ENCODE assay signal across 3 worm cellular contexts in the genomic region with DNA sequence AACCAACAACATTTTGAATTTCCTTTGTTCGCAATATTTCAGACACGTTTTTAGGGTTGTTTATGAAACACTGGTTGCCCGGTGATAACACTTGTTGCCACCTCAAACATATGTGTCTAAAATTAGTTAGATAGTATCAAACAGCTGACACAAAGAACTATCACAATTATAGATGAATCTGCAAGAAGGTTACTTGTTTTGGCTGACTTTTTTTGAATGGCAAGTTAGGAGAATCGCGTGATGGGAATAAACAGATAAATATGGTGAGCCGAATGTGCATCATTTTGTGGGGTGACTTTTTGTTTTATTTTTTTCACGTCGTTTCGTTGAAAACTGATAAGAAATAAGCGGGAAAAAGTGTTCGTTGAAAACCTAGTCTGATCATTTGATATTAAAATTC.
TF ChIP-seq lines count a peak whose summit lies in the region.

No protein-coding gene starts in this region.

TF ChIP-seq in whole organism, L1 larva, 84 proteins besides CTCF, POLR2A, EP300 and RAD21 (continued from another document):
- no peak for TF ChIP-seq lin-13 (GFP tag; optimal IDR thresholded peaks at IDR 0.05; lab: Kevin White, UChicago)
- no peak for TF ChIP-seq C16A3.4 (tag; optimal IDR thresholded peaks at IDR 0.05; lab: Kevin White, UChicago)
- TF ChIP-seq lin-14 (GFP tag; optimal IDR thresholded peaks at IDR 0.05; lab: Kevin White, UChicago), result no peak
- no peak for TF ChIP-seq rnt-1 (tag; optimal IDR thresholded peaks at IDR 0.05; lab: Kevin White, UChicago)
- no peak for TF ChIP-seq Y116A8C.19 (tag; optimal IDR thresholded peaks at IDR 0.05; lab: Kevin White, UChicago; ENCODE audit: borderline replicate concordance)
- TF ChIP-seq ets-5 (GFP tag; IDR thresholded peaks at IDR 0.05; lab: Robert Waterston, UW), result no peak
- no peak for TF ChIP-seq unc-130 (tag; optimal IDR thresholded peaks at IDR 0.05; lab: Kevin White, UChicago)
- no peak for TF ChIP-seq fkh-10 (GFP tag; optimal IDR thresholded peaks at IDR 0.05; lab: Kevin White, UChicago)
- TF ChIP-seq unc-98 (GFP tag; IDR thresholded peaks at IDR 0.05; lab: Robert Waterston, UW), result no peak
- no peak for TF ChIP-seq efl-1 (optimal IDR thresholded peaks at IDR 0.05; lab: Kevin White, UChicago)
- TF ChIP-seq efl-1 (GFP tag; optimal IDR thresholded peaks at IDR 0.05 in 1 of 2; lab: Kevin White, UChicago), result peak in 1 of 2 experiments; percentile 78
- TF ChIP-seq grh-1 (GFP tag; IDR thresholded peaks at IDR 0.05; lab: Robert Waterston, UW), result no peak
- TF ChIP-seq elt-2 (tag; optimal IDR thresholded peaks at IDR 0.05; lab: Kevin White, UChicago), result peak; percentile 74
- no peak for TF ChIP-seq lir-3 (tag; optimal IDR thresholded peaks at IDR 0.05; lab: Kevin White, UChicago; ENCODE audit: poor library complexity)
- peak; percentile 49 for TF ChIP-seq nhr-19 (GFP tag; conservative IDR thresholded peaks at IDR 0.05; lab: Robert Waterston, UW)
- TF ChIP-seq F16B12.6 (tag; optimal IDR thresholded peaks at IDR 0.05; lab: Kevin White, UChicago), result no peak
- no peak for TF ChIP-seq tbx-2 (tag; optimal IDR thresholded peaks at IDR 0.05; lab: Kevin White, UChicago)
- no peak for TF ChIP-seq fkh-4 (tag; optimal IDR thresholded peaks at IDR 0.05; lab: Kevin White, UChicago; ENCODE audit: borderline replicate concordance)
- TF ChIP-seq sup-37 (GFP tag; optimal IDR thresholded peaks at IDR 0.05; lab: Kevin White, UChicago), result no peak
- TF ChIP-seq C34B4.2 (tag; optimal IDR thresholded peaks at IDR 0.05; lab: Kevin White, UChicago), result no peak

TF ChIP-seq in whole organism, L4 larva, 104 proteins besides CTCF, POLR2A, EP300 and RAD21 (continued from another document):
- no peak for TF ChIP-seq unc-130 (GFP tag; optimal IDR thresholded peaks at IDR 0.05; lab: Kevin White, UChicago)
- TF ChIP-seq mxl-3 (GFP tag; optimal IDR thresholded peaks at IDR 0.05; lab: Kevin White, UChicago), result peak; percentile 3
- TF ChIP-seq zag-1 (tag; optimal IDR thresholded peaks at IDR 0.05; lab: Kevin White, UChicago), result no peak
- TF ChIP-seq lin-15B (tag; optimal IDR thresholded peaks at IDR 0.05; lab: Kevin White, UChicago), result no peak
- TF ChIP-seq snpc-1.2 (GFP tag; IDR thresholded peaks at IDR 0.05; lab: Robert Waterston, UW), result no peak
- TF ChIP-seq cey-2 (tag; optimal IDR thresholded peaks at IDR 0.05; lab: Kevin White, UChicago; ENCODE audit: borderline replicate concordance, insufficient read depth), result no peak
- no peak for TF ChIP-seq ceh-82 (tag; optimal IDR thresholded peaks at IDR 0.05; lab: Kevin White, UChicago)
- no peak for TF ChIP-seq duxl-1 (tag; optimal IDR thresholded peaks at IDR 0.05; lab: Kevin White, UChicago; ENCODE audit: poor library complexity)
- no peak for TF ChIP-seq lin-39 (tag; optimal IDR thresholded peaks at IDR 0.05; lab: Kevin White, UChicago)
- no peak for TF ChIP-seq tag-97 (GFP tag; IDR thresholded peaks at IDR 0.05; lab: Robert Waterston, UW)
- TF ChIP-seq madf-5 (GFP tag; IDR thresholded peaks at IDR 0.05; lab: Robert Waterston, UW), result no peak
- peak; percentile 75 for TF ChIP-seq dmd-6 (GFP tag; IDR thresholded peaks at IDR 0.05; lab: Robert Waterston, UW)
- 0 out of 2 replicates have a peak, but pooled peaks have one; percentile 51 for TF ChIP-seq tra-1 (GFP tag; IDR thresholded peaks at IDR 0.05; lab: Robert Waterston, UW)
- TF ChIP-seq hlh-30 (tag; optimal IDR thresholded peaks at IDR 0.05; lab: Kevin White, UChicago; ENCODE audit: insufficient read depth), result peak; percentile 36
- no peak for TF ChIP-seq egl-27 (tag; optimal IDR thresholded peaks at IDR 0.05; lab: Kevin White, UChicago)
- TF ChIP-seq mep-1 (tag; optimal IDR thresholded peaks at IDR 0.05; lab: Kevin White, UChicago), result peak; percentile 37
- peak; percentile 92 for TF ChIP-seq aha-1 (tag; lab: Kevin White, UChicago)
TF ChIP-seq in whole organism, L4 larva: peak in this region for 14.

TF ChIP-seq in whole organism, young adult, 124 proteins besides CTCF, POLR2A, EP300 and RAD21 (continued from another document):
- no peak for TF ChIP-seq ztf-28 (GFP tag; IDR thresholded peaks at IDR 0.05; lab: Robert Waterston, UW)
- TF ChIP-seq chd-7 (tag; optimal IDR thresholded peaks at IDR 0.05; lab: Kevin White, UChicago), result peak; percentile 1
- TF ChIP-seq akir-1 (GFP tag; optimal IDR thresholded peaks at IDR 0.05; lab: Kevin White, UChicago), result no peak
- 0 out of 2 replicates have a peak, but pooled peaks have one; percentile 15 for TF ChIP-seq nfyb-1 (GFP tag; IDR thresholded peaks at IDR 0.05; lab: Robert Waterston, UW)
- TF ChIP-seq nhr-90 (tag; optimal IDR thresholded peaks at IDR 0.05; lab: Kevin White, UChicago), result no peak
- no peak for TF ChIP-seq snpc-4 (GFP tag; optimal IDR thresholded peaks at IDR 0.05; lab: Kevin White, UChicago)
- no peak for TF ChIP-seq snpc-4 (tag; optimal IDR thresholded peaks at IDR 0.05; lab: Kevin White, UChicago)
